Fruit fly (Drosophila melanogaster) Kc167 (cell line): Measurements from ENCODE around the gene CG9674.

ENCODE experiments used
- Sin3A ChIP-seq: fragments of >200 bp; optimal IDR thresholded peaks from 2 replicates; lab custom pipeline; 2018; ENCODE audit warnings: missing external identifiers
- h ChIP-seq: fragments of >200 bp; optimal IDR thresholded peaks from 3 replicates; lab custom pipeline; 2018; ENCODE audit warnings: missing external identifiers
- insv ChIP-seq: fragments of >200 bp; optimal IDR thresholded peaks from 3 replicates; lab custom pipeline; 2018; ENCODE audit warnings: missing external identifiers
- psq ChIP-seq: fragments of >200 bp; optimal IDR thresholded peaks from 2 replicates; lab custom pipeline; 2017; ENCODE audit warnings: missing external identifiers
- ttk ChIP-seq: sonication (Bioruptor generic); optimal IDR thresholded peaks from 2 replicates; lab custom pipeline; 2017; ENCODE audit warnings: missing external identifiers

DNA sequence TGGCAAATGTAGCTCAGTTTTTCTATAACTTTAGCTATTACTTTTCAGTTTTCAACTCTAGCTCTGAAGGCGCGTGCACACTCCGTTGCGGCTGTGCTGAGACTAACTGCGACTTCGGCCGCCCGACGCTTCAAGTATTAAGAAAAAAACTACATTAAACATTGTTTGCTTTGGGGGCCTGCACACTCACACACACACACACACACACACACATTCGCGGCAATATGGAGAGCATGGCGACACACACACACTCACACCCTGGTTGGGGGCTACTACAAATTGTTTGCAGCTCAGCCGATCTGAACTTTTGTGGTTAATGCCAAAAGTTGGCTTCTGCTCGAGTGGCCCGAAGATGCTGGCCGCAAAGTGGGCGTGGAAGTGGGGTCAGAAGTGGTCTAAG, 21.4 kb upstream of the CG9674 start, which contains the start of gene CG13024:
- no peak for TF ChIP-seq h (lab: Kevin White, UChicago)
- no peak for TF ChIP-seq insv (lab: Kevin White, UChicago)
- no peak for TF ChIP-seq psq (lab: Kevin White, UChicago)
- TF ChIP-seq ttk (lab: Kevin White, UChicago) = no peak
- TF ChIP-seq Sin3A (lab: Kevin White, UChicago) = no peak
